Worm (Caenorhabditis elegans): ENCODE measurements around the gene tyra-2.

ce11 chrX:6988212-6988611 is 17.2 kb downstream of the tyra-2 start:
- no peak for TF ChIP-seq nhr-237 (tag; optimal IDR thresholded peaks at IDR 0.05)
- no peak for TF ChIP-seq mdl-1 (tag; optimal IDR thresholded peaks at IDR 0.05)
- TF ChIP-seq elt-2 (tag; optimal IDR thresholded peaks at IDR 0.05) = no peak
- TF ChIP-seq egl-27 (tag; optimal IDR thresholded peaks at IDR 0.05) = no peak
- no peak for TF ChIP-seq nhr-12 (tag; optimal IDR thresholded peaks at IDR 0.05)
- TF ChIP-seq dpl-1 (GFP tag; optimal IDR thresholded peaks at IDR 0.05) = no peak
- TF ChIP-seq zag-1 (tag; optimal IDR thresholded peaks at IDR 0.05) = no peak
- TF ChIP-seq mep-1 (tag; optimal IDR thresholded peaks at IDR 0.05) = no peak
- TF ChIP-seq lin-39 (tag; optimal IDR thresholded peaks at IDR 0.05) = no peak
- TF ChIP-seq efl-1 (optimal IDR thresholded peaks at IDR 0.05) = no peak
- no peak for TF ChIP-seq efl-1 (GFP tag; optimal IDR thresholded peaks at IDR 0.05 in 1 of 2)
- no peak for TF ChIP-seq jun-1 (tag; optimal IDR thresholded peaks at IDR 0.05)
- TF ChIP-seq fos-1 (tag; optimal IDR thresholded peaks at IDR 0.05) = no peak
- no peak for TF ChIP-seq nhr-90 (tag; optimal IDR thresholded peaks at IDR 0.05; ENCODE audit: poor library complexity)
- TF ChIP-seq unc-86 (tag; optimal IDR thresholded peaks at IDR 0.05) = no peak

Measured in whole organism, L1 larva.